Fruit fly (Drosophila melanogaster): ENCODE data around the gene gpp.

dm6 chr3R:6395572-6396295 lies 10.9 kb upstream of the gpp start:
- TF ChIP-seq tj (GFP tag; optimal IDR thresholded peaks at IDR 0.05) = peak; percentile 12
- no peak for TF ChIP-seq Clk (GFP tag; optimal IDR thresholded peaks at IDR 0.05)
- no peak for TF ChIP-seq CG12768 (GFP tag; optimal IDR thresholded peaks at IDR 0.05)
- TF ChIP-seq pad (GFP tag; optimal IDR thresholded peaks at IDR 0.05) = no peak
- TF ChIP-seq bab1 (GFP tag; optimal IDR thresholded peaks at IDR 0.05) = peak; percentile 1
- no peak for TF ChIP-seq cic (GFP tag; optimal IDR thresholded peaks at IDR 0.05)

Measured in whole organism, adult.